Fruit fly (Drosophila melanogaster): ENCODE results near the gene S6k.
A peak's percentile ranks its signal among the peaks of the same experiment; 100 is the strongest.

DNA sequence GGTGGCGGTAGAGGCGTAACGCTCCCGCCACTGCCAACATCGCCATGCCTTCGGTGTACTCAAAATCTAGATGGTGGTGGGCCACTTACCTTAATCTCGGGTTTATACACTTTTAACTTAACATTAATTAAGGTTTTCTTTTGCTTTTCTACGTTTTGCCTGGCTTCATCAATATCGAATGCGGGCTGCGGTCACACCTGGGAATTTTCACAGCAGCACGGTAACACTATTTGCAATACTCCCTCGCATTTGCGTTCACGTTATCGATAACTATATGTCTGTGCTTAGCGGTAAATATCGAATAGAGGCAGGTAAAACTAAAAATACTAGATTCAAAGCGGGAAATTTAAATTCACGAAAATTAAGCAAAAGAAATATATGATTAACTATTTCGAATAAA is 16.8 kb downstream of the S6k start, which contains the start of gene Bre1:
- TF ChIP-seq CTCF (optimal IDR thresholded peaks at IDR 0.05) (peak in 1 of 2 experiments; percentile 16), CG8478 (optimal IDR thresholded peaks at IDR 0.05) (no peak)
